Worm (Caenorhabditis elegans): ENCODE measurements around the gene nhr-129.

Gene nhr-129

DNA sequence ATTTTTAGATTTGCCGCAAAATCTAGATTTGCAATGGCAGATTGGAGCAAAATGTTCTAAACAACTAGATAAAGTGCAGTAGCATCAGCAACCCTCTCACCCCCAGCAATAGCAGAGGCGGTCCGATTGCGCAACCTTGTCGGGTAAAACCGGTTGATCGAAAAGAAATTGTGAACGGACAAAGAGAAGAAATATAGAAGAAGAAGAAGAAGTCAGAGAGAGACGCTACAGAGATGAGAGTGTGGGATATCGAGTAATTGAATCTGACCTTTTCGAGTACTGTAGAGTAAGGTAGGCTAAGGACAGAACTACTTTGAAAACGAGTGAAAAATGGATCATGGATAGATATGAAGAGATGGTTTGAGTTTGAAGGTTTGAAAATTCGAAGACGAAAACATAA lies 45.0 kb upstream of the nhr-129 start:
- TF ChIP-seq R02D3.7 (tag; optimal IDR thresholded peaks at IDR 0.05) = peak; percentile 19
- peak; percentile 4 for TF ChIP-seq nfya-1 (tag; optimal IDR thresholded peaks at IDR 0.05; ENCODE audit: insufficient read depth)
- TF ChIP-seq nhr-23 (tag; optimal IDR thresholded peaks at IDR 0.05) = peak; percentile 34
- peak; percentile 82 for TF ChIP-seq nhr-25 (tag; optimal IDR thresholded peaks at IDR 0.05)
- TF ChIP-seq ceh-28 (tag; optimal IDR thresholded peaks at IDR 0.05) = peak; percentile 18
- TF ChIP-seq nhr-12 (tag; optimal IDR thresholded peaks at IDR 0.05) = no peak
- TF ChIP-seq skn-1 (tag; optimal IDR thresholded peaks at IDR 0.05) = no peak
- TF ChIP-seq zag-1 (tag; optimal IDR thresholded peaks at IDR 0.05) = no peak
- TF ChIP-seq nhr-43 (tag; optimal IDR thresholded peaks at IDR 0.05; ENCODE audit: poor library complexity, severe bottlenecking) = peak; percentile 33
- TF ChIP-seq elt-1 (tag; optimal IDR thresholded peaks at IDR 0.05) = peak; percentile 27
- no peak for TF ChIP-seq nhr-11 (tag; optimal IDR thresholded peaks at IDR 0.05)
- no peak for TF ChIP-seq nhr-28 (tag; optimal IDR thresholded peaks at IDR 0.05)
- no peak for TF ChIP-seq egl-5 (tag; optimal IDR thresholded peaks at IDR 0.05)

ce11 chrV:13374532-13374931 lies 43.7 kb upstream of the nhr-129 start:
- TF ChIP-seq mml-1 (tag; optimal IDR thresholded peaks at IDR 0.05) (no peak), nhr-77 (tag; optimal IDR thresholded peaks at IDR 0.05) (no peak), lsy-12 (tag; optimal IDR thresholded peaks at IDR 0.05) (peak; percentile 18), ceh-28 (tag; optimal IDR thresholded peaks at IDR 0.05) (peak; percentile 56), jun-1 (tag; optimal IDR thresholded peaks at IDR 0.05) (peak; percentile 16), nhr-23 (tag; optimal IDR thresholded peaks at IDR 0.05) (peak; percentile 95), nhr-43 (tag; optimal IDR thresholded peaks at IDR 0.05; ENCODE audit: poor library complexity, severe bottlenecking) (peak; percentile 49), elt-2 (tag; optimal IDR thresholded peaks at IDR 0.05) (peak; percentile 31), nhr-25 (tag; optimal IDR thresholded peaks at IDR 0.05) (peak; percentile 93), tbx-2 (tag; optimal IDR thresholded peaks at IDR 0.05) (peak; percentile 6)

DNA sequence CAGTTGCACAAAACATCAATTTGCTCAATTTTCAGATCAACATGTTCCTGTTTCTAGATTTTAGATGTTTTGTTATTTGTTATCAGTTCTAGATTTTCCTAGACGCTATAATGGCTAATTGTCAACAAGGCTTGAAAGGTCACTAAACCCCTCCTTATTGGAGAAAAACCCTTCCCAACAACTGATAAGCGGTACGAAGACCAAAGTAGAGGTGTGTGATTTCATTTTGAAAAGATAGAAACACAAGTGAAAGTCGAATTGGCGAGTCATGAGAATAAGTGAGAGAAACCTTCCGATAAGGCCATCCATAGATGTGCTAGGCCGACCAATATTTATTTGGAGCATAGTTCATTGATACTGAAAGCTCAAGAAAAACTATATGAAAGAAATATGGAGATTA lies 42.8 kb upstream of the nhr-129 start:
- TF ChIP-seq pha-4 (tag; optimal IDR thresholded peaks at IDR 0.05) (peak; percentile 64), nhr-23 (tag; optimal IDR thresholded peaks at IDR 0.05) (peak; percentile 67), nhr-12 (tag; optimal IDR thresholded peaks at IDR 0.05) (no peak), ceh-16 (tag; optimal IDR thresholded peaks at IDR 0.05) (no peak), elt-3 (tag; optimal IDR thresholded peaks at IDR 0.05) (no peak), jun-1 (tag; optimal IDR thresholded peaks at IDR 0.05) (peak; percentile 62), elt-2 (tag; optimal IDR thresholded peaks at IDR 0.05) (peak; percentile 98), lin-39 (tag; optimal IDR thresholded peaks at IDR 0.05) (no peak), ama-1 (optimal IDR thresholded peaks at IDR 0.05) (no peak), pqm-1 (tag; optimal IDR thresholded peaks at IDR 0.05) (peak; percentile 70)

- TF ChIP-seq aly-2 (tag; optimal IDR thresholded peaks at IDR 0.05) (no peak), elt-2 (tag; optimal IDR thresholded peaks at IDR 0.05) (peak; percentile 93), pqm-1 (tag; optimal IDR thresholded peaks at IDR 0.05) (peak; percentile 66), nhr-237 (tag; optimal IDR thresholded peaks at IDR 0.05) (no peak), ceh-16 (tag; optimal IDR thresholded peaks at IDR 0.05) (no peak), fos-1 (tag; optimal IDR thresholded peaks at IDR 0.05) (no peak), egl-27 (tag; optimal IDR thresholded peaks at IDR 0.05) (no peak), ceh-28 (tag; optimal IDR thresholded peaks at IDR 0.05) (no peak), pha-4 (tag; optimal IDR thresholded peaks at IDR 0.05) (no peak)
These were observed 42.0 kb upstream of the nhr-129 start for ce11 chrV:13372821-13373220.

- TF ChIP-seq nhr-12 (tag; optimal IDR thresholded peaks at IDR 0.05) = no peak
- peak; percentile 46 for TF ChIP-seq ceh-28 (tag; optimal IDR thresholded peaks at IDR 0.05)
- peak; percentile 86 for TF ChIP-seq nhr-43 (tag; optimal IDR thresholded peaks at IDR 0.05; ENCODE audit: poor library complexity, severe bottlenecking)
- TF ChIP-seq ztf-11 (tag; optimal IDR thresholded peaks at IDR 0.05) = no peak
- TF ChIP-seq egl-5 (tag; optimal IDR thresholded peaks at IDR 0.05) = peak; percentile 64
- no peak for TF ChIP-seq skn-1 (tag; optimal IDR thresholded peaks at IDR 0.05)
- peak; percentile 13 for TF ChIP-seq snpc-4 (tag; optimal IDR thresholded peaks at IDR 0.05)
- TF ChIP-seq nhr-77 (tag; optimal IDR thresholded peaks at IDR 0.05) = no peak
- peak in 2 of 3 experiments; percentile 59 to 81 for TF ChIP-seq elt-3 (tag; optimal IDR thresholded peaks at IDR 0.05)
- peak; percentile 57 for TF ChIP-seq elt-1 (tag; optimal IDR thresholded peaks at IDR 0.05)
- no peak for TF ChIP-seq ama-1 (optimal IDR thresholded peaks at IDR 0.05)
- no peak for TF ChIP-seq ceh-9 (tag; optimal IDR thresholded peaks at IDR 0.05)
- no peak for TF ChIP-seq nhr-11 (tag; optimal IDR thresholded peaks at IDR 0.05)
- no peak for TF ChIP-seq zag-1 (tag; optimal IDR thresholded peaks at IDR 0.05)
- peak; percentile 12 for TF ChIP-seq mdl-1 (tag; optimal IDR thresholded peaks at IDR 0.05)
- no peak for TF ChIP-seq nhr-28 (tag; optimal IDR thresholded peaks at IDR 0.05)
- peak; percentile 1 for TF ChIP-seq elt-2 (tag; optimal IDR thresholded peaks at IDR 0.05)
- TF ChIP-seq pha-4 (tag; optimal IDR thresholded peaks at IDR 0.05) = no peak
- no peak for TF ChIP-seq ZK546.5 (tag; optimal IDR thresholded peaks at IDR 0.05)
- TF ChIP-seq nhr-23 (tag; optimal IDR thresholded peaks at IDR 0.05) = peak; percentile 99
- TF ChIP-seq tbx-2 (tag; optimal IDR thresholded peaks at IDR 0.05) = peak; percentile 69
- TF ChIP-seq eor-1 (tag; optimal IDR thresholded peaks at IDR 0.05) = peak in 1 of 2 experiments; percentile 39
- peak; percentile 41 for TF ChIP-seq jun-1 (tag; optimal IDR thresholded peaks at IDR 0.05)
- no peak for TF ChIP-seq hmg-11 (tag; optimal IDR thresholded peaks at IDR 0.05)
- no peak for TF ChIP-seq ceh-16 (tag; optimal IDR thresholded peaks at IDR 0.05)
- TF ChIP-seq nhr-25 (tag; optimal IDR thresholded peaks at IDR 0.05) = peak; percentile 99
- no peak for TF ChIP-seq lin-15B (tag; optimal IDR thresholded peaks at IDR 0.05)
- no peak for TF ChIP-seq mml-1 (tag; optimal IDR thresholded peaks at IDR 0.05)
- TF ChIP-seq nfya-1 (tag; optimal IDR thresholded peaks at IDR 0.05; ENCODE audit: insufficient read depth) = peak; percentile 13
- no peak for TF ChIP-seq daf-12 (tag; optimal IDR thresholded peaks at IDR 0.05)
- no peak for TF ChIP-seq ceh-82 (tag; optimal IDR thresholded peaks at IDR 0.05)
- TF ChIP-seq lin-39 (tag; optimal IDR thresholded peaks at IDR 0.05) = no peak
- peak; percentile 50 for TF ChIP-seq egl-27 (tag; optimal IDR thresholded peaks at IDR 0.05)
- no peak for TF ChIP-seq pqm-1 (tag; optimal IDR thresholded peaks at IDR 0.05)
- no peak for TF ChIP-seq nhr-237 (tag; optimal IDR thresholded peaks at IDR 0.05)
- TF ChIP-seq lsy-12 (tag; optimal IDR thresholded peaks at IDR 0.05) = peak; percentile 23
These were observed 40.5 kb upstream of the nhr-129 start for ce11 chrV:13371336-13371735.

All from whole organism, L3 larva.